Worm (Caenorhabditis elegans) whole organism, L2 larva: Measurements from ENCODE around the gene dnj-16.

Experiments used
- C34F6.9 ChIP-seq: fragments of 150-350 bp; optimal IDR thresholded peaks from 2 replicates; lab custom pipeline; 2014; ENCODE audit warnings: missing biosample characterization, missing genetic modification characterization
- F13H6.1 ChIP-seq: sonication (generic microtip); optimal IDR thresholded peaks from 2 replicates; lab custom pipeline; 2016; ENCODE audit warnings: missing genetic modification characterization, missing compliant biosample characterization
- R02D3.7 ChIP-seq: fragments of 150-350 bp; optimal IDR thresholded peaks from 2 replicates; lab custom pipeline; 2014; ENCODE audit warnings: missing biosample characterization, missing genetic modification characterization
- Y55F3AM.14 ChIP-seq: fragments of 200-800 bp; sonication (Bioruptor generic); optimal IDR thresholded peaks from 2 replicates; lab custom pipeline; 2018; ENCODE audit warnings: mild to moderate bottlenecking, missing genetic modification characterization, missing compliant biosample characterization
- ZK546.5 ChIP-seq: sonication (generic microtip); optimal IDR thresholded peaks from 2 replicates; lab custom pipeline; 2017; ENCODE audit warnings: missing biosample characterization, missing genetic modification characterization
- alr-1 ChIP-seq: fragments of 150-350 bp; optimal IDR thresholded peaks from 2 replicates; lab custom pipeline; 2014; ENCODE audit warnings: missing biosample characterization, missing genetic modification characterization
- aly-2 ChIP-seq: fragments of 150-350 bp; optimal IDR thresholded peaks from 2 replicates; lab custom pipeline; 2014; ENCODE audit warnings: missing biosample characterization, missing genetic modification characterization
- ama-1 ChIP-seq: fragments of 150-350 bp; optimal IDR thresholded peaks from 2 replicates; lab custom pipeline; 2018; ENCODE audit warnings: inconsistent platforms
- blmp-1 ChIP-seq: sonication (generic microtip); optimal IDR thresholded peaks from 2 replicates; lab custom pipeline; 2017; ENCODE audit warnings: missing genetic modification characterization, mild to moderate bottlenecking, missing compliant biosample characterization, antibody characterized with exemption, moderate library complexity; ENCODE audit not compliant: insufficient read depth
- ceh-16 ChIP-seq: fragments of 150-350 bp; optimal IDR thresholded peaks from 2 replicates; lab custom pipeline; 2014; ENCODE audit warnings: missing biosample characterization, missing genetic modification characterization
- ceh-82 ChIP-seq: fragments of 150-350 bp; optimal IDR thresholded peaks from 2 replicates; lab custom pipeline; 2014; ENCODE audit warnings: missing biosample characterization, missing genetic modification characterization
- crh-2 ChIP-seq: sonication (generic microtip); optimal IDR thresholded peaks from 2 replicates; lab custom pipeline; 2017; ENCODE audit warnings: missing biosample characterization, missing genetic modification characterization
- dmd-4 ChIP-seq: sonication (generic microtip); optimal IDR thresholded peaks from 2 replicates; lab custom pipeline; 2017; ENCODE audit warnings: missing biosample characterization, missing genetic modification characterization
- egl-27 ChIP-seq: sonication (generic microtip); optimal IDR thresholded peaks from 3 replicates; lab custom pipeline; 2017; ENCODE audit warnings: missing biosample characterization, missing genetic modification reagents, missing genetic modification characterization
- elt-1 ChIP-seq: fragments of 150-350 bp; optimal IDR thresholded peaks from 2 replicates; lab custom pipeline; 2014; ENCODE audit warnings: missing biosample characterization, missing genetic modification characterization
- elt-3 ChIP-seq: sonication (generic microtip); optimal IDR thresholded peaks from 2 replicates; lab custom pipeline; 2017; ENCODE audit warnings: missing biosample characterization, missing genetic modification characterization
- fos-1 ChIP-seq: fragments of 150-350 bp; optimal IDR thresholded peaks from 2 replicates; lab custom pipeline; 2014; ENCODE audit warnings: missing biosample characterization, missing genetic modification characterization
- gmeb-1 ChIP-seq: fragments of 150-350 bp; optimal IDR thresholded peaks from 2 replicates; lab custom pipeline; 2014; ENCODE audit warnings: missing biosample characterization, missing genetic modification characterization
- lin-11 ChIP-seq: fragments of 150-350 bp; sonication (generic microtip); optimal IDR thresholded peaks from 2 replicates; lab custom pipeline; 2014; ENCODE audit warnings: missing biosample characterization, missing genetic modification characterization, inconsistent platforms, mixed read lengths
- lin-13 ChIP-seq: fragments of 150-350 bp; optimal IDR thresholded peaks from 2 replicates; lab custom pipeline; 2014; ENCODE audit warnings: missing biosample characterization, missing genetic modification reagents, missing genetic modification characterization
- lin-39 ChIP-seq: fragments of 150-350 bp; optimal IDR thresholded peaks from 2 replicates; lab custom pipeline; 2014; ENCODE audit warnings: missing biosample characterization, missing genetic modification reagents, missing genetic modification characterization
- lsy-2 ChIP-seq, 2 experiments: fragments of 150-350 bp in 1 of 2; sonication (generic microtip) in 1 of 2; optimal IDR thresholded peaks; 2 replicates each; lab custom pipeline; 2014 to 2017; ENCODE audit warnings: missing biosample characterization in 2 of 2, missing genetic modification characterization in 2 of 2
- mab-5 ChIP-seq: fragments of 150-350 bp; optimal IDR thresholded peaks from 2 replicates; lab custom pipeline; 2014; ENCODE audit warnings: missing biosample characterization, missing genetic modification characterization
- mbf-1 ChIP-seq: sonication (generic microtip); optimal IDR thresholded peaks from 2 replicates; lab custom pipeline; 2017; ENCODE audit warnings: missing biosample characterization, missing genetic modification characterization
- mdl-1 ChIP-seq, 2 experiments: fragments of 150-350 bp in 1 of 2; sonication (generic microtip) in 1 of 2; optimal IDR thresholded peaks; 2 replicates each; lab custom pipeline; 2017; ENCODE audit warnings: missing biosample characterization in 2 of 2, missing genetic modification characterization in 2 of 2
- nhr-10 ChIP-seq: sonication (generic microtip); optimal IDR thresholded peaks from 2 replicates; lab custom pipeline; 2017; ENCODE audit warnings: missing biosample characterization, missing genetic modification characterization
- nhr-11 ChIP-seq: fragments of 150-350 bp; optimal IDR thresholded peaks from 2 replicates; lab custom pipeline; 2014; ENCODE audit warnings: missing biosample characterization, missing genetic modification characterization
- nhr-12 ChIP-seq: fragments of 150-350 bp; optimal IDR thresholded peaks from 2 replicates; lab custom pipeline; 2014; ENCODE audit warnings: missing biosample characterization, missing genetic modification characterization
- nhr-129 ChIP-seq: fragments of 150-350 bp; optimal IDR thresholded peaks from 2 replicates; lab custom pipeline; 2014; ENCODE audit warnings: missing biosample characterization, missing genetic modification characterization
- nhr-21 ChIP-seq: fragments of 150-350 bp; optimal IDR thresholded peaks from 2 replicates; lab custom pipeline; 2014; ENCODE audit warnings: missing biosample characterization, missing genetic modification characterization
- nhr-23 ChIP-seq: fragments of 150-350 bp; optimal IDR thresholded peaks from 2 replicates; lab custom pipeline; 2014; ENCODE audit warnings: missing biosample characterization, missing genetic modification reagents, missing genetic modification characterization
- nhr-237 ChIP-seq: fragments of 150-350 bp; optimal IDR thresholded peaks from 2 replicates; lab custom pipeline; 2014; ENCODE audit warnings: missing biosample characterization, missing genetic modification characterization
- nhr-25 ChIP-seq: fragments of 150-350 bp; sonication (generic microtip); optimal IDR thresholded peaks from 3 replicates; lab custom pipeline; 2014; ENCODE audit warnings: missing biosample characterization, missing genetic modification characterization
- nhr-6 ChIP-seq: fragments of 150-350 bp; optimal IDR thresholded peaks from 2 replicates; lab custom pipeline; 2014; ENCODE audit warnings: missing biosample characterization, missing genetic modification characterization
- nhr-77 ChIP-seq: fragments of 150-350 bp; optimal IDR thresholded peaks from 2 replicates; lab custom pipeline; 2014; ENCODE audit warnings: missing biosample characterization, missing genetic modification characterization
- peb-1 ChIP-seq: fragments of 150-350 bp; optimal IDR thresholded peaks from 2 replicates; lab custom pipeline; 2014; ENCODE audit warnings: missing biosample characterization, missing genetic modification characterization
- sem-4 ChIP-seq: fragments of 150-350 bp; optimal IDR thresholded peaks from 2 replicates; lab custom pipeline; 2014; ENCODE audit warnings: missing biosample characterization, missing genetic modification reagents, missing genetic modification characterization
- skn-1 ChIP-seq: sonication (generic microtip); optimal IDR thresholded peaks from 2 replicates; lab custom pipeline; 2017; ENCODE audit warnings: missing biosample characterization, missing genetic modification characterization
- sma-3 ChIP-seq: sonication (generic microtip); optimal IDR thresholded peaks from 2 replicates; lab custom pipeline; 2016; ENCODE audit warnings: missing genetic modification reagents, missing genetic modification characterization, missing compliant biosample characterization
- sma-9 ChIP-seq, 2 experiments: fragments of 150-350 bp in 1 of 2; sonication (generic microtip) in 1 of 2; optimal IDR thresholded peaks; 2 replicates each; lab custom pipeline; 2014 to 2016; ENCODE audit warnings: missing genetic modification characterization in 2 of 2, mild to moderate bottlenecking in 1 of 2, missing biosample characterization in 1 of 2, missing compliant biosample characterization in 1 of 2, missing genetic modification reagents in 1 of 2, moderate library complexity in 1 of 2
- snpc-4 ChIP-seq: fragments of 150-350 bp; optimal IDR thresholded peaks from 2 replicates; lab custom pipeline; 2014; ENCODE audit warnings: missing biosample characterization, missing genetic modification characterization
- unc-39 ChIP-seq: fragments of 150-350 bp; optimal IDR thresholded peaks from 2 replicates; lab custom pipeline; 2014; ENCODE audit warnings: missing biosample characterization, missing genetic modification characterization
- unc-55 ChIP-seq: fragments of 150-350 bp; sonication (generic microtip); optimal IDR thresholded peaks from 3 replicates; lab custom pipeline; 2014; ENCODE audit warnings: missing biosample characterization, missing genetic modification reagents, missing genetic modification characterization
- unc-62 ChIP-seq: fragments of 150-350 bp; optimal IDR thresholded peaks from 2 replicates; lab custom pipeline; 2014; ENCODE audit warnings: missing biosample characterization, missing genetic modification reagents, missing genetic modification characterization
- zag-1 ChIP-seq: fragments of 150-350 bp; optimal IDR thresholded peaks from 2 replicates; lab custom pipeline; 2014; ENCODE audit warnings: missing biosample characterization, missing genetic modification characterization
- ztf-1 ChIP-seq: fragments of 200-800 bp; sonication (Bioruptor generic); conservative IDR thresholded peaks from 2 replicates; pipeline ENCODE4 v1.3.6; 2022; ENCODE audit warnings: missing genetic modification characterization, missing compliant biosample characterization
- ztf-11 ChIP-seq: sonication (generic microtip); optimal IDR thresholded peaks from 2 replicates; lab custom pipeline; 2017; ENCODE audit warnings: missing biosample characterization, missing genetic modification characterization
- ztf-4 ChIP-seq: fragments of 150-350 bp; optimal IDR thresholded peaks from 2 replicates; lab custom pipeline; 2014; ENCODE audit warnings: missing biosample characterization, missing genetic modification characterization

The dnj-16 gene

ce11 chrIII:4237660-4238059, 46.7 kb downstream of the dnj-16 start:
- peak; percentile 79 for TF ChIP-seq Y55F3AM.14 (GFP tag; lab: Kevin White, UChicago)
- TF ChIP-seq nhr-25: peak; percentile 94
- TF ChIP-seq crh-2 (tag; lab: Kevin White, UChicago): peak; percentile 97
- no peak for TF ChIP-seq ceh-82 (tag; lab: Kevin White, UChicago)
- TF ChIP-seq mbf-1 (tag; lab: Kevin White, UChicago): no peak
- peak; percentile 91 for TF ChIP-seq egl-27
- TF ChIP-seq lin-13: peak; percentile 84
- peak; percentile 94 for TF ChIP-seq C34F6.9 (tag; lab: Kevin White, UChicago)
- TF ChIP-seq mab-5 (tag; lab: Kevin White, UChicago): peak; percentile 58
- TF ChIP-seq sem-4: peak; percentile 92
- no peak for TF ChIP-seq ama-1 (lab: Kevin White, UChicago)
- peak; percentile 74 for TF ChIP-seq lin-11 (tag; lab: Kevin White, UChicago)
- peak; percentile 96 for TF ChIP-seq fos-1 (tag; lab: Kevin White, UChicago)
- no peak for TF ChIP-seq nhr-77 (tag; lab: Kevin White, UChicago)
- TF ChIP-seq unc-39 (tag; lab: Kevin White, UChicago): no peak
- peak; percentile 80 for TF ChIP-seq gmeb-1 (tag; lab: Kevin White, UChicago)
- no peak for TF ChIP-seq nhr-237 (tag; lab: Kevin White, UChicago)
- peak; percentile 57 to 89 for TF ChIP-seq lsy-2 (tag; optimal IDR thresholded peaks at IDR 0.05; lab: Kevin White, UChicago)
- TF ChIP-seq elt-3 (tag; lab: Kevin White, UChicago): no peak
- no peak for TF ChIP-seq ZK546.5 (tag; lab: Kevin White, UChicago)
- peak; percentile 6 for TF ChIP-seq unc-62 (GFP tag; lab: Kevin White, UChicago)
- no peak for TF ChIP-seq aly-2
- peak; percentile 87 for TF ChIP-seq nhr-6 (tag; lab: Kevin White, UChicago)
- peak; percentile 98 for TF ChIP-seq nhr-21
- peak; percentile 25 for TF ChIP-seq snpc-4 (tag; lab: Kevin White, UChicago)
- peak; percentile 91 for TF ChIP-seq blmp-1 (tag; lab: Kevin White, UChicago)
- peak; percentile 84 for TF ChIP-seq nhr-11
- TF ChIP-seq sma-3 (GFP tag; lab: Kevin White, UChicago): peak; percentile 93
- no peak for TF ChIP-seq ztf-1 (GFP tag; lab: Robert Waterston, UW)
- no peak for TF ChIP-seq R02D3.7 (tag; lab: Kevin White, UChicago)
- peak; percentile 91 for TF ChIP-seq ztf-4 (tag; lab: Kevin White, UChicago)
- TF ChIP-seq F13H6.1: peak; percentile 99
- TF ChIP-seq nhr-129 (tag; lab: Kevin White, UChicago): peak; percentile 97
- TF ChIP-seq peb-1 (tag; lab: Kevin White, UChicago): no peak
- peak; percentile 65 for TF ChIP-seq nhr-10
- TF ChIP-seq sma-9 (GFP tag; optimal IDR thresholded peaks at IDR 0.05; lab: Kevin White, UChicago): peak; percentile 99
- peak; percentile 37 for TF ChIP-seq sma-9 (tag; optimal IDR thresholded peaks at IDR 0.05; lab: Kevin White, UChicago)
- no peak for TF ChIP-seq nhr-23 (tag; lab: Kevin White, UChicago)
- TF ChIP-seq ceh-16: peak; percentile 41
- no peak for TF ChIP-seq dmd-4 (tag; lab: Kevin White, UChicago)
- TF ChIP-seq mdl-1 (tag; optimal IDR thresholded peaks at IDR 0.05; lab: Kevin White, UChicago): peak; percentile 90 to 97
- TF ChIP-seq nhr-12 (tag; lab: Kevin White, UChicago): no peak
- TF ChIP-seq zag-1 (tag; lab: Kevin White, UChicago): peak; percentile 61
- no peak for TF ChIP-seq elt-1 (tag; lab: Kevin White, UChicago)
- peak; percentile 5 for TF ChIP-seq skn-1 (tag; lab: Kevin White, UChicago)
- TF ChIP-seq unc-55: peak; percentile 86
- TF ChIP-seq lin-39: no peak
- no peak for TF ChIP-seq alr-1 (tag; lab: Kevin White, UChicago)
- TF ChIP-seq ztf-11: no peak
